Worm (Caenorhabditis elegans) whole organism, late embryonic: ENCODE data around the gene F13H8.6.

ENCODE experiments used
- F13H6.1 ChIP-seq: sonication (generic microtip); optimal IDR thresholded peaks from 2 replicates; lab custom pipeline; 2016; ENCODE audit warnings: missing genetic modification characterization, missing compliant biosample characterization
- ama-1 ChIP-seq: fragments of 150-350 bp; optimal IDR thresholded peaks from 2 replicates; lab custom pipeline; 2014
- ceh-30 ChIP-seq: fragments of 150-350 bp; optimal IDR thresholded peaks from 2 replicates; lab custom pipeline; 2014; ENCODE audit warnings: missing biosample characterization, missing genetic modification characterization
- hlh-30 ChIP-seq: sonication (generic microtip); optimal IDR thresholded peaks from 2 replicates; lab custom pipeline; 2017; ENCODE audit warnings: antibody characterized with exemption, missing genetic modification characterization, missing compliant biosample characterization; ENCODE audit not compliant: insufficient read depth
- nhr-232 ChIP-seq: sonication (generic microtip); optimal IDR thresholded peaks from 2 replicates; lab custom pipeline; 2016; ENCODE audit warnings: missing genetic modification characterization, missing compliant biosample characterization
- tbx-2 ChIP-seq: sonication (generic microtip); optimal IDR thresholded peaks from 2 replicates; lab custom pipeline; 2016; ENCODE audit warnings: missing genetic modification characterization, missing compliant biosample characterization

DNA sequence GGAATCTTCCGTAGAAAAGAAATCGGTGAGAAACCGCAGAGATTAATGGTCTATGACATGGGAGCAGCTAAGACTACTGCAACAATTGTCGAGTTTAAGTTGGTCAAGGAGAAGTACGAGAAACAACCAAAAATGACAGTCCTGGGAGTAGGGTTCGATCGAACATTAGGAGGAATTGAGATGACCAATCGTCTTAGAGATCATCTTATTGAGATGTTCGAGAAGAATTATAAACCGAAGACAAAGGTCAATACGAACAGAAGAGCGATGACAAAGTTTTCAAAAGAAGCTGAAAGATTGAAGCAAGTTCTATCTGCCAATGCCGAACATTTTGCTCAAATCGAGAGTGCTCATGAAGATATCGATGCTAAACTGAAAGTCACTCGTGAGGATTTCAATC is 38.7 kb downstream of the F13H8.6 start:
- no peak for TF ChIP-seq hlh-30
- TF ChIP-seq F13H6.1 (tag; lab: Kevin White, UChicago) = no peak
- TF ChIP-seq ama-1 = no peak
- TF ChIP-seq tbx-2 (tag; lab: Kevin White, UChicago) = no peak
- no peak for TF ChIP-seq ceh-30
- TF ChIP-seq nhr-232 = no peak
